Worm (Caenorhabditis elegans) whole organism, L3 larva: ENCODE results near the gene Y53C12A.6.

Experiments
- R02D3.7 ChIP-seq: fragments of 150-350 bp; optimal IDR thresholded peaks from 2 replicates; lab custom pipeline; 2014; ENCODE audit warnings: missing biosample characterization, missing genetic modification characterization
- ceh-16 ChIP-seq: sonication (generic microtip); optimal IDR thresholded peaks from 2 replicates; lab custom pipeline; 2017; ENCODE audit warnings: missing biosample characterization, missing genetic modification characterization
- daf-12 ChIP-seq: fragments of 150-350 bp; optimal IDR thresholded peaks from 2 replicates; lab custom pipeline; 2014; ENCODE audit warnings: missing biosample characterization, missing genetic modification reagents, missing genetic modification characterization
- egl-27 ChIP-seq: sonication (generic microtip); optimal IDR thresholded peaks from 4 replicates; lab custom pipeline; 2017; ENCODE audit warnings: missing biosample characterization, missing genetic modification reagents, missing genetic modification characterization
- elt-1 ChIP-seq: fragments of 150-350 bp; optimal IDR thresholded peaks from 2 replicates; lab custom pipeline; 2014; ENCODE audit warnings: missing biosample characterization, missing genetic modification characterization
- fos-1 ChIP-seq: fragments of 150-350 bp; optimal IDR thresholded peaks from 2 replicates; lab custom pipeline; 2014; ENCODE audit warnings: missing biosample characterization, missing genetic modification characterization
- jun-1 ChIP-seq: fragments of 150-350 bp; optimal IDR thresholded peaks from 2 replicates; lab custom pipeline; 2014; ENCODE audit warnings: missing biosample characterization, missing genetic modification reagents, missing genetic modification characterization
- nhr-11 ChIP-seq: fragments of 150-350 bp; optimal IDR thresholded peaks from 2 replicates; lab custom pipeline; 2014; ENCODE audit warnings: missing biosample characterization, missing genetic modification characterization
- nhr-76 ChIP-seq: fragments of 150-350 bp; sonication (generic microtip); optimal IDR thresholded peaks from 5 replicates; lab custom pipeline; 2014; ENCODE audit warnings: missing biosample characterization, missing genetic modification characterization
- pqm-1 ChIP-seq: fragments of 150-350 bp; optimal IDR thresholded peaks from 2 replicates; lab custom pipeline; 2017; ENCODE audit warnings: missing biosample characterization, missing genetic modification characterization, inconsistent platforms
- skn-1 ChIP-seq: fragments of 150-350 bp; optimal IDR thresholded peaks from 2 replicates; lab custom pipeline; 2014; ENCODE audit warnings: missing biosample characterization, missing genetic modification characterization
- snpc-4 ChIP-seq: fragments of 150-350 bp; optimal IDR thresholded peaks from 2 replicates; lab custom pipeline; 2014; ENCODE audit warnings: missing biosample characterization, missing genetic modification characterization
- zag-1 ChIP-seq: fragments of 150-350 bp; optimal IDR thresholded peaks from 2 replicates; lab custom pipeline; 2014; ENCODE audit warnings: missing biosample characterization, missing genetic modification characterization

DNA sequence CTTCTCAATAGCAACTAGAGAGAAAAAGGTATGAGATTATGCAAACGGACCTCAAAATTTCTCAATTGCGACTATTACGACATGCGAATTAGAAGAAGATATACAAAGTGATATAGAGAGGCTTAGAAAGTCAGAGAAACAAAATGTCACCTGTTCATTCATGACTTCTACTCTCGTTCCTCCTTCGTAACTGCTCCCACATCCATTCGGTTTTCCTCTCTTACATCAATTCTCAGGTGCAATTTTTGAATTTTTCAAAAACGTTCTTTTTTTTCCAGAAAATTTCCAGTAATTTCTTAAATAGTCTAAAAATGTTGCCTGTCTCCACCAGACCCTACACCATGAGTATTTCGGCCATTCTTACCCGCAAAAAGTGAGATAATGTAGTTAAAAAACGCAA, 46.9 kb upstream of the Y53C12A.6 start:
- TF ChIP-seq daf-12 (tag; lab: Kevin White, UChicago), result no peak
- TF ChIP-seq snpc-4 (tag; lab: Kevin White, UChicago), result no peak
- no peak for TF ChIP-seq ceh-16 (tag; lab: Kevin White, UChicago)
- no peak for TF ChIP-seq jun-1 (tag; lab: Kevin White, UChicago)
- TF ChIP-seq nhr-11 (tag; lab: Kevin White, UChicago), result no peak
- no peak for TF ChIP-seq fos-1 (tag; lab: Kevin White, UChicago)
- no peak for TF ChIP-seq pqm-1 (tag; lab: Kevin White, UChicago)
- no peak for TF ChIP-seq nhr-76 (tag; lab: Kevin White, UChicago)
- TF ChIP-seq elt-1 (tag; lab: Kevin White, UChicago), result no peak
- TF ChIP-seq egl-27 (tag; lab: Kevin White, UChicago), result no peak
- no peak for TF ChIP-seq zag-1 (tag; lab: Kevin White, UChicago)
- no peak for TF ChIP-seq skn-1 (tag; lab: Kevin White, UChicago)
- no peak for TF ChIP-seq R02D3.7 (tag; lab: Kevin White, UChicago)
